Fruit fly (Drosophila melanogaster) whole organism, prepupa: ENCODE results near the gene CG32554.

Experiments
- CG10631 ChIP-seq: fragments of 200-800 bp; sonication (Bioruptor generic); optimal IDR thresholded peaks from 2 replicates; lab custom pipeline; 2016; ENCODE audit warnings: missing biosample characterization, missing genetic modification characterization
- CG10669 ChIP-seq: fragments of 200-800 bp; sonication (Bioruptor generic); optimal IDR thresholded peaks from 3 replicates; lab custom pipeline; 2018; ENCODE audit warnings: missing biosample characterization, mild to moderate bottlenecking, missing genetic modification characterization, moderate library complexity
- CG11294 ChIP-seq: fragments of 200-800 bp; sonication (Bioruptor generic); IDR thresholded peaks from 2 replicates; pipeline ENCODE4 v1.3.6; 2022; ENCODE audit warnings: missing biosample characterization, missing genetic modification characterization
- CG11762 ChIP-seq: fragments of 200-800 bp; sonication (Bioruptor generic); optimal IDR thresholded peaks from 3 replicates; lab custom pipeline; 2016; ENCODE audit warnings: missing biosample characterization, missing genetic modification characterization; ENCODE audit not compliant: insufficient read depth
- CG11902 ChIP-seq: fragments of 200-800 bp; sonication (Bioruptor generic); optimal IDR thresholded peaks from 3 replicates; lab custom pipeline; 2016; ENCODE audit warnings: missing biosample characterization, missing genetic modification characterization
- CG15336 ChIP-seq: fragments of 200-800 bp; sonication (Bioruptor generic); IDR thresholded peaks from 2 replicates; pipeline ENCODE4 v1.3.6; 2022; ENCODE audit warnings: missing biosample characterization, missing genetic modification characterization
- CG1621 ChIP-seq: fragments of 200-800 bp; sonication (Bioruptor generic); optimal IDR thresholded peaks from 3 replicates; lab custom pipeline; 2018; ENCODE audit warnings: missing biosample characterization, mild to moderate bottlenecking, missing genetic modification characterization
- CG16779 ChIP-seq: fragments of 200-800 bp; sonication (Bioruptor generic); optimal IDR thresholded peaks from 3 replicates; lab custom pipeline; 2017; ENCODE audit warnings: missing biosample characterization, mild to moderate bottlenecking, missing genetic modification characterization
- CG3032 ChIP-seq: fragments of 200-800 bp; optimal IDR thresholded peaks from 2 replicates; lab custom pipeline; 2019; ENCODE audit warnings: missing biosample characterization, mild to moderate bottlenecking, missing genetic modification characterization, moderate library complexity
- CG31627 ChIP-seq: fragments of 200-800 bp; sonication (Bioruptor generic); optimal IDR thresholded peaks from 3 replicates; lab custom pipeline; 2016; ENCODE audit warnings: missing biosample characterization, missing genetic modification characterization
- CG32006 ChIP-seq: fragments of 200-800 bp; sonication (Bioruptor generic); optimal IDR thresholded peaks from 3 replicates; lab custom pipeline; 2017; ENCODE audit warnings: missing biosample characterization, mild to moderate bottlenecking, missing genetic modification characterization
- CG34406 ChIP-seq: fragments of 200-800 bp; sonication (Bioruptor generic); optimal IDR thresholded peaks from 3 replicates; lab custom pipeline; 2016; ENCODE audit warnings: missing biosample characterization, missing genetic modification characterization
- CG3919 ChIP-seq: fragments of 200-800 bp; sonication (Bioruptor generic); optimal IDR thresholded peaks from 3 replicates; lab custom pipeline; 2016; ENCODE audit warnings: missing biosample characterization, missing genetic modification characterization
- CG4318 ChIP-seq: fragments of 200-800 bp; sonication (Bioruptor generic); optimal IDR thresholded peaks from 3 replicates; lab custom pipeline; 2017; ENCODE audit warnings: missing biosample characterization, mild to moderate bottlenecking, missing genetic modification characterization
- CG6163 ChIP-seq: fragments of 200-800 bp; sonication (Bioruptor generic); IDR thresholded peaks from 3 replicates; pipeline ENCODE4 v1.3.6; 2022; ENCODE audit warnings: missing biosample characterization, missing genetic modification characterization
- CG6276 ChIP-seq: fragments of 200-800 bp; sonication (Bioruptor generic); optimal IDR thresholded peaks from 2 replicates; lab custom pipeline; 2017; ENCODE audit warnings: missing biosample characterization, mild to moderate bottlenecking, missing genetic modification characterization
- CG6792 ChIP-seq: fragments of 200-800 bp; sonication (Bioruptor generic); optimal IDR thresholded peaks from 3 replicates; lab custom pipeline; 2016; ENCODE audit warnings: missing biosample characterization, missing genetic modification characterization
- CG6808 ChIP-seq: fragments of 200-800 bp; sonication (Bioruptor generic); optimal IDR thresholded peaks from 3 replicates; lab custom pipeline; 2017; ENCODE audit warnings: missing biosample characterization, missing genetic modification characterization, mild to moderate bottlenecking, moderate library complexity, missing genetic modification reagents
- CG6854 ChIP-seq: fragments of 200-800 bp; sonication (Bioruptor generic); optimal IDR thresholded peaks from 2 replicates; lab custom pipeline; 2017; ENCODE audit warnings: missing biosample characterization, mild to moderate bottlenecking, missing genetic modification characterization
- CG7368 ChIP-seq: fragments of 200-800 bp; sonication (Bioruptor generic); optimal IDR thresholded peaks from 3 replicates; lab custom pipeline; 2016; ENCODE audit warnings: missing biosample characterization, missing genetic modification characterization
- CG8119 ChIP-seq: fragments of 200-800 bp; sonication (Bioruptor generic); IDR thresholded peaks from 3 replicates; pipeline ENCODE4 v1.3.6; 2022; ENCODE audit warnings: missing biosample characterization, missing genetic modification characterization
- Eip75B ChIP-seq: fragments of 200-800 bp; sonication (Bioruptor generic); optimal IDR thresholded peaks from 3 replicates; lab custom pipeline; 2016; ENCODE audit warnings: missing biosample characterization, missing genetic modification characterization
- Eip78C ChIP-seq: fragments of 200-800 bp; sonication (Bioruptor generic); peaks from one replicate; lab custom pipeline; 2016; ENCODE audit warnings: missing biosample characterization, missing genetic modification characterization
- Eip93F ChIP-seq: fragments of 200-800 bp; sonication (Bioruptor generic); optimal IDR thresholded peaks from 2 replicates; lab custom pipeline; 2016; ENCODE audit warnings: missing biosample characterization, mild to moderate bottlenecking, missing genetic modification characterization
- Ets21C ChIP-seq: fragments of 200-800 bp; sonication (Bioruptor generic); optimal IDR thresholded peaks from 3 replicates; lab custom pipeline; 2016; ENCODE audit warnings: missing biosample characterization, missing genetic modification characterization
- Ets96B ChIP-seq: fragments of 200-800 bp; optimal IDR thresholded peaks from 2 replicates; lab custom pipeline; 2019; ENCODE audit warnings: missing biosample characterization, mild to moderate bottlenecking, missing genetic modification characterization, moderate library complexity
- Gug ChIP-seq: fragments of 200-800 bp; sonication (Bioruptor generic); IDR thresholded peaks from 2 replicates; pipeline ENCODE4 v1.3.6; 2022; ENCODE audit warnings: missing biosample characterization, missing genetic modification characterization
- Hr38 ChIP-seq: sonication (Bioruptor generic); optimal IDR thresholded peaks from 2 replicates; lab custom pipeline; 2016; ENCODE audit warnings: missing biosample characterization, missing genetic modification characterization
- Hr39 ChIP-seq: fragments of 200-800 bp; sonication (Bioruptor generic); optimal IDR thresholded peaks from 2 replicates; lab custom pipeline; 2016; ENCODE audit warnings: missing biosample characterization, missing genetic modification characterization
- Hr4 ChIP-seq: fragments of 200-800 bp; sonication (Bioruptor generic); optimal IDR thresholded peaks from 3 replicates; lab custom pipeline; 2016; ENCODE audit warnings: missing biosample characterization, missing genetic modification characterization
- Lpt ChIP-seq: fragments of 200-800 bp; sonication (Bioruptor generic); optimal IDR thresholded peaks from 3 replicates; lab custom pipeline; 2016; ENCODE audit warnings: missing biosample characterization, missing genetic modification characterization
- Met ChIP-seq: fragments of 200-800 bp; sonication (Bioruptor generic); optimal IDR thresholded peaks from 3 replicates; lab custom pipeline; 2016; ENCODE audit warnings: missing biosample characterization, missing genetic modification characterization
- OdsH ChIP-seq: fragments of 200-800 bp; sonication (Bioruptor generic); optimal IDR thresholded peaks from 3 replicates; lab custom pipeline; 2016; ENCODE audit warnings: missing biosample characterization, missing genetic modification characterization
- Smox ChIP-seq: fragments of 200-800 bp; sonication (Bioruptor generic); optimal IDR thresholded peaks from 3 replicates; lab custom pipeline; 2016; ENCODE audit warnings: missing biosample characterization, missing genetic modification characterization
- Sox102F ChIP-seq: fragments of 200-800 bp; sonication (Bioruptor generic); optimal IDR thresholded peaks from 2 replicates; lab custom pipeline; 2016; ENCODE audit warnings: missing biosample characterization, mild to moderate bottlenecking, missing genetic modification characterization
- Sox14 ChIP-seq: fragments of 200-800 bp; sonication (Bioruptor generic); optimal IDR thresholded peaks from 3 replicates; lab custom pipeline; 2016; ENCODE audit warnings: missing biosample characterization, missing genetic modification characterization
- achi ChIP-seq: fragments of 200-800 bp; sonication (Bioruptor generic); optimal IDR thresholded peaks from 3 replicates; lab custom pipeline; 2016; ENCODE audit warnings: missing biosample characterization, missing genetic modification characterization
- acj6 ChIP-seq: fragments of 200-800 bp; sonication (Bioruptor generic); optimal IDR thresholded peaks from 3 replicates; lab custom pipeline; 2016; ENCODE audit warnings: missing biosample characterization, missing genetic modification characterization
- cyc ChIP-seq: fragments of 200-800 bp; sonication (Bioruptor generic); optimal IDR thresholded peaks from 3 replicates; lab custom pipeline; 2016; ENCODE audit warnings: missing biosample characterization, missing genetic modification characterization
- dsx ChIP-seq: fragments of 200-800 bp; optimal IDR thresholded peaks from 3 replicates; lab custom pipeline; 2019; ENCODE audit warnings: missing biosample characterization, mild to moderate bottlenecking, missing genetic modification characterization, moderate library complexity; ENCODE audit not compliant: poor library complexity, severe bottlenecking
- esn ChIP-seq: fragments of 200-800 bp; sonication (Bioruptor generic); optimal IDR thresholded peaks from 2 replicates; lab custom pipeline; 2016; ENCODE audit warnings: missing biosample characterization, mild to moderate bottlenecking, missing genetic modification characterization, moderate library complexity
- fd59A ChIP-seq: fragments of 200-800 bp; sonication (Bioruptor generic); optimal IDR thresholded peaks from 2 replicates; lab custom pipeline; 2017; ENCODE audit warnings: missing biosample characterization, mild to moderate bottlenecking, missing genetic modification characterization, missing genetic modification reagents
- fd85E ChIP-seq: fragments of 200-800 bp; sonication (Bioruptor generic); optimal IDR thresholded peaks from 3 replicates; lab custom pipeline; 2016; ENCODE audit warnings: missing biosample characterization, missing genetic modification characterization
- fkh ChIP-seq: fragments of 200-800 bp; sonication (Bioruptor generic); optimal IDR thresholded peaks from 3 replicates; lab custom pipeline; 2017; ENCODE audit warnings: missing biosample characterization, mild to moderate bottlenecking, missing genetic modification characterization, moderate library complexity
- lz ChIP-seq: fragments of 200-800 bp; sonication (Bioruptor generic); optimal IDR thresholded peaks from 3 replicates; lab custom pipeline; 2016; ENCODE audit warnings: missing biosample characterization, missing genetic modification characterization
- net ChIP-seq: fragments of 200-800 bp; sonication (Bioruptor generic); optimal IDR thresholded peaks from 3 replicates; lab custom pipeline; 2016; ENCODE audit warnings: missing biosample characterization, missing genetic modification characterization
- pdm3 ChIP-seq: fragments of 200-800 bp; sonication (Bioruptor generic); optimal IDR thresholded peaks from 3 replicates; lab custom pipeline; 2016; ENCODE audit warnings: missing biosample characterization, missing genetic modification characterization
- spab ChIP-seq: fragments of 200-800 bp; sonication (Bioruptor generic); optimal IDR thresholded peaks from 2 replicates; lab custom pipeline; 2017; ENCODE audit warnings: missing biosample characterization, mild to moderate bottlenecking, missing genetic modification characterization, missing genetic modification reagents
- ss ChIP-seq, 2 experiments: fragments of 200-800 bp; sonication (Bioruptor generic); optimal IDR thresholded peaks; 2 replicates in 1 of 2; 3 replicates in 1 of 2; lab custom pipeline; 2017 to 2018; ENCODE audit warnings: mild to moderate bottlenecking in 2 of 2, missing biosample characterization in 2 of 2, missing genetic modification characterization in 2 of 2, moderate library complexity in 1 of 2
- svp ChIP-seq: fragments of 200-800 bp; sonication (Bioruptor generic); peaks from one replicate; lab custom pipeline; 2016; ENCODE audit warnings: missing biosample characterization, missing genetic modification characterization
- topi ChIP-seq: fragments of 200-800 bp; sonication (Bioruptor generic); optimal IDR thresholded peaks from 3 replicates; lab custom pipeline; 2016; ENCODE audit warnings: missing biosample characterization, missing genetic modification characterization

Gene CG32554

dm6 chrX:17816437-17816836 is 36.0 kb downstream of the CG32554 start (continued):
- TF ChIP-seq CG6854 (no peak), CG15336 (GFP tag; lab: Robert Waterston, UW) (no peak), topi (GFP tag; lab: Kevin White, UChicago) (peak; percentile 51), Eip93F (GFP tag; lab: Kevin White, UChicago) (no peak)

dm6 chrX:17814783-17815182 is 37.7 kb downstream of the CG32554 start:
- TF ChIP-seq CG16779 (tag; lab: Kevin White, UChicago) (no peak), CG34406 (GFP tag; lab: Kevin White, UChicago) (peak; percentile 20), esn (GFP tag; lab: Kevin White, UChicago) (peak; percentile 74), spab (GFP tag; lab: Kevin White, UChicago) (peak; percentile 11), CG11902 (GFP tag; lab: Kevin White, UChicago) (no peak), CG6854 (peak; percentile 21), ss (GFP tag; optimal IDR thresholded peaks at IDR 0.05; lab: Kevin White, UChicago) (peak; percentile 47 to 55), Gug (no peak), cyc (peak; percentile 54), svp (peak; percentile 88), CG6808 (GFP tag; lab: Kevin White, UChicago) (peak; percentile 30), Hr38 (GFP tag; lab: Kevin White, UChicago) (no peak), fd59A (GFP tag; lab: Kevin White, UChicago) (peak; percentile 34), CG31627 (GFP tag; lab: Kevin White, UChicago) (peak; percentile 60), CG11762 (GFP tag; lab: Kevin White, UChicago) (no peak), CG32006 (GFP tag; lab: Kevin White, UChicago) (no peak), CG7368 (GFP tag; lab: Kevin White, UChicago) (no peak), Sox102F (GFP tag; lab: Kevin White, UChicago) (peak; percentile 71), lz (peak; percentile 66), OdsH (GFP tag; lab: Kevin White, UChicago) (peak; percentile 71), Hr39 (GFP tag; lab: Kevin White, UChicago) (peak; percentile 72), Met (GFP tag; lab: Kevin White, UChicago) (peak; percentile 76), acj6 (GFP tag; lab: Kevin White, UChicago) (peak; percentile 34), CG3919 (GFP tag; lab: Kevin White, UChicago) (peak; percentile 41), CG8119 (GFP tag; lab: Robert Waterston, UW) (no peak), fd85E (GFP tag; lab: Kevin White, UChicago) (no peak), Eip93F (GFP tag; lab: Kevin White, UChicago) (no peak), fkh (GFP tag; lab: Kevin White, UChicago) (no peak), CG6276 (GFP tag; lab: Kevin White, UChicago) (no peak), Eip78C (GFP tag; lab: Kevin White, UChicago) (peak; percentile 84), Eip75B (GFP tag; lab: Kevin White, UChicago) (peak; percentile 42), dsx (GFP tag; lab: Kevin White, UChicago) (peak; percentile 56), Smox (peak; percentile 68), Hr4 (GFP tag; lab: Kevin White, UChicago) (no peak), CG4318 (GFP tag; lab: Kevin White, UChicago) (no peak), CG10631 (peak; percentile 23), pdm3 (GFP tag; lab: Kevin White, UChicago) (peak; percentile 20), CG6792 (GFP tag; lab: Kevin White, UChicago) (peak; percentile 52), Ets96B (tag; lab: Kevin White, UChicago) (peak; percentile 57), Lpt (GFP tag; lab: Kevin White, UChicago) (no peak), Sox14 (GFP tag; lab: Kevin White, UChicago) (peak; percentile 52), net (no peak), CG1621 (peak; percentile 35), CG6163 (GFP tag; lab: Robert Waterston, UW) (peak; percentile 57; the same call in 2 of the 3 replicates), CG11294 (GFP tag; lab: Robert Waterston, UW) (no peak), CG3032 (peak; percentile 39), CG10669 (GFP tag; lab: Kevin White, UChicago) (peak; percentile 42), achi (GFP tag; lab: Kevin White, UChicago) (peak; percentile 42), Ets21C (GFP tag; lab: Kevin White, UChicago) (peak; percentile 50)
